Fruit fly (Drosophila melanogaster) whole organism, prepupa: Measurements from ENCODE around the gene hng2.

Experiments
- CG6792 ChIP-seq: fragments of 200-800 bp; sonication (Bioruptor generic); optimal IDR thresholded peaks from 3 replicates; lab custom pipeline; 2016; ENCODE audit warnings: missing biosample characterization, missing genetic modification characterization
- topi ChIP-seq: fragments of 200-800 bp; sonication (Bioruptor generic); optimal IDR thresholded peaks from 3 replicates; lab custom pipeline; 2016; ENCODE audit warnings: missing biosample characterization, missing genetic modification characterization

- no peak for TF ChIP-seq CG6792 (GFP tag; lab: Kevin White, UChicago)
- TF ChIP-seq topi = no peak
These were observed 516 bp downstream of the hng2 start for dm6 chr3R:8806638-8807037.
